Fruit fly (Drosophila melanogaster) whole organism, embryonic: Measurements from ENCODE around the gene Ptp36E.

ENCODE experiments used
- Bteb2 ChIP-seq: fragments of 200-800 bp; sonication (Bioruptor generic); optimal IDR thresholded peaks from 2 replicates; lab custom pipeline; 2016; ENCODE audit warnings: missing biosample characterization, missing genetic modification characterization
- CG11247 ChIP-seq: fragments of 200-800 bp; sonication (Bioruptor generic); IDR thresholded peaks from 2 replicates; pipeline ENCODE4 v1.3.6; 2022; ENCODE audit warnings: missing biosample characterization, missing genetic modification characterization
- CG12659 ChIP-seq: fragments of 200-800 bp; sonication (Bioruptor generic); optimal IDR thresholded peaks from 3 replicates; lab custom pipeline; 2017; ENCODE audit warnings: mild to moderate bottlenecking, missing biosample characterization, missing genetic modification reagents, missing genetic modification characterization
- CG12942 ChIP-seq: fragments of 200-800 bp; sonication (Bioruptor generic); optimal IDR thresholded peaks from 3 replicates; lab custom pipeline; 2016; ENCODE audit warnings: missing biosample characterization, missing genetic modification characterization
- CG13775 ChIP-seq: fragments of 200-800 bp; sonication (Bioruptor generic); optimal IDR thresholded peaks from 3 replicates; lab custom pipeline; 2017; ENCODE audit warnings: missing biosample characterization, mild to moderate bottlenecking, missing genetic modification characterization
- CG14441 ChIP-seq: fragments of 200-800 bp; sonication (Bioruptor generic); IDR thresholded peaks from 2 replicates; pipeline ENCODE4 v1.3.6; 2022; ENCODE audit warnings: missing biosample characterization, missing genetic modification characterization
- CG15269 ChIP-seq: fragments of 200-800 bp; sonication (Bioruptor generic); optimal IDR thresholded peaks from 2 replicates; lab custom pipeline; 2018; ENCODE audit warnings: missing biosample characterization, mild to moderate bottlenecking, missing genetic modification characterization, moderate library complexity
- CG15601 ChIP-seq: fragments of 200-800 bp; sonication (Bioruptor generic); optimal IDR thresholded peaks from 3 replicates; lab custom pipeline; 2019; ENCODE audit warnings: missing biosample characterization, mild to moderate bottlenecking, missing genetic modification characterization, moderate library complexity
- CG1603 ChIP-seq: fragments of 200-800 bp; sonication (Bioruptor generic); optimal IDR thresholded peaks from 2 replicates; lab custom pipeline; 2019; ENCODE audit warnings: missing biosample characterization, mild to moderate bottlenecking, missing genetic modification characterization, moderate library complexity
- CG18011 ChIP-seq: fragments of 200-800 bp; sonication (Bioruptor generic); optimal IDR thresholded peaks from 2 replicates; lab custom pipeline; 2017; ENCODE audit warnings: missing biosample characterization, missing genetic modification characterization, mild to moderate bottlenecking, moderate library complexity, missing genotype
- CG2120 ChIP-seq: fragments of 200-800 bp; sonication (Bioruptor generic); optimal IDR thresholded peaks from 3 replicates; lab custom pipeline; 2016; ENCODE audit warnings: missing biosample characterization, missing genetic modification characterization
- CG30403 ChIP-seq: fragments of 200-800 bp; sonication (Bioruptor generic); optimal IDR thresholded peaks from 3 replicates; lab custom pipeline; 2016; ENCODE audit warnings: missing biosample characterization, missing genetic modification characterization
- CG30431 ChIP-seq: fragments of 200-800 bp; sonication (Bioruptor generic); optimal IDR thresholded peaks from 2 replicates; lab custom pipeline; 2017; ENCODE audit warnings: missing biosample characterization, missing genetic modification characterization
- CG32532 ChIP-seq: fragments of 200-800 bp; sonication (Bioruptor generic); IDR thresholded peaks from 2 replicates; pipeline ENCODE4 v1.3.6; 2022; ENCODE audit warnings: missing biosample characterization, missing genetic modification characterization
- CG34224 ChIP-seq: fragments of 200-800 bp; sonication (Bioruptor generic); IDR thresholded peaks from 3 replicates; pipeline ENCODE4 v1.3.6; 2022; ENCODE audit warnings: missing biosample characterization, missing genetic modification characterization; ENCODE audit not compliant: partially characterized antibody
- CG3995 ChIP-seq: fragments of 200-800 bp; sonication (Bioruptor generic); optimal IDR thresholded peaks from 3 replicates; lab custom pipeline; 2016; ENCODE audit warnings: missing biosample characterization, missing genetic modification characterization
- CG4404 ChIP-seq: fragments of 200-800 bp; sonication (Bioruptor generic); IDR thresholded peaks from 2 replicates; pipeline ENCODE4 v1.3.6; 2022; ENCODE audit warnings: missing biosample characterization, missing genetic modification characterization
- CG4730 ChIP-seq: fragments of 200-800 bp; sonication (Bioruptor generic); IDR thresholded peaks from 2 replicates; pipeline ENCODE4 v1.3.6; 2022; ENCODE audit warnings: missing biosample characterization, missing genetic modification characterization
- CG4820 ChIP-seq: fragments of 200-800 bp; sonication (Bioruptor generic); optimal IDR thresholded peaks from 3 replicates; lab custom pipeline; 2016; ENCODE audit warnings: missing biosample characterization, missing genetic modification characterization
- CG4854 ChIP-seq: fragments of 200-800 bp; sonication (Bioruptor generic); optimal IDR thresholded peaks from 2 replicates; lab custom pipeline; 2016; ENCODE audit warnings: missing biosample characterization, missing genetic modification characterization, inconsistent platforms
- CG6854 ChIP-seq: fragments of 200-800 bp; sonication (Bioruptor generic); optimal IDR thresholded peaks from 3 replicates; lab custom pipeline; 2017; ENCODE audit warnings: missing biosample characterization, mild to moderate bottlenecking, missing genetic modification characterization
- CG7357 ChIP-seq: fragments of 200-800 bp; sonication (Bioruptor generic); IDR thresholded peaks from 3 replicates; pipeline ENCODE4 v1.3.6; 2022; ENCODE audit warnings: missing biosample characterization, missing genetic modification characterization
- Camta ChIP-seq: fragments of 200-800 bp; sonication (Bioruptor generic); optimal IDR thresholded peaks from 2 replicates; lab custom pipeline; 2016; ENCODE audit warnings: missing biosample characterization, missing genetic modification characterization
- Chrac-16 ChIP-seq: fragments of 200-800 bp; sonication (Bioruptor generic); optimal IDR thresholded peaks from 3 replicates; lab custom pipeline; 2016; ENCODE audit warnings: missing biosample characterization, missing genetic modification characterization
- CkIIα-i1 ChIP-seq: fragments of 200-800 bp; sonication (Bioruptor generic); IDR thresholded peaks from 2 replicates; pipeline ENCODE4 v1.3.6; 2022; ENCODE audit warnings: missing biosample characterization, missing genetic modification characterization
- Dek ChIP-seq: fragments of 200-800 bp; sonication (Bioruptor generic); optimal IDR thresholded peaks from 3 replicates; lab custom pipeline; 2019; ENCODE audit warnings: missing biosample characterization, mild to moderate bottlenecking, missing genetic modification characterization, moderate library complexity
- Eip74EF ChIP-seq, 2 experiments: fragments of 200-800 bp in 1 of 2; fragments of >200 bp in 1 of 2; sonication (Bioruptor generic) in 1 of 2; optimal IDR thresholded peaks; 2 replicates each; lab custom pipeline; 2017 to 2019; ENCODE audit warnings: missing biosample characterization in 2 of 2, missing genetic modification characterization in 2 of 2, mild to moderate bottlenecking in 1 of 2, moderate library complexity in 1 of 2
- Gsc ChIP-seq: fragments of 200-800 bp; sonication (Bioruptor generic); IDR thresholded peaks from 2 replicates; pipeline ENCODE4 v1.3.6; 2022; ENCODE audit warnings: missing biosample characterization, missing genetic modification characterization
- MBD-R2 ChIP-seq: fragments of 200-800 bp; sonication (Bioruptor generic); IDR thresholded peaks from 2 replicates; pipeline ENCODE4 v1.3.6; 2022; ENCODE audit warnings: missing biosample characterization, missing genetic modification characterization
- Mrtf ChIP-seq: fragments of 200-800 bp; sonication (Bioruptor generic); IDR thresholded peaks from 3 replicates; pipeline ENCODE4 v1.3.6; 2022; ENCODE audit warnings: missing biosample characterization, missing genetic modification characterization
- Neu2 ChIP-seq: fragments of 200-800 bp; sonication (Bioruptor generic); optimal IDR thresholded peaks from 3 replicates; lab custom pipeline; 2016; ENCODE audit warnings: missing biosample characterization, missing genetic modification characterization, borderline replicate concordance
- Ravus ChIP-seq: fragments of 200-800 bp; sonication (Bioruptor generic); IDR thresholded peaks from 2 replicates; pipeline ENCODE4 v1.3.6; 2022; ENCODE audit warnings: missing biosample characterization, missing genetic modification characterization
- Sox100B ChIP-seq: fragments of 200-800 bp; sonication (Bioruptor generic); optimal IDR thresholded peaks from 3 replicates; lab custom pipeline; 2018; ENCODE audit warnings: missing biosample characterization, mild to moderate bottlenecking, missing genetic modification characterization
- Usf ChIP-seq: fragments of 200-800 bp; sonication (Bioruptor generic); optimal IDR thresholded peaks from 2 replicates; lab custom pipeline; 2017; ENCODE audit warnings: missing genotype, missing biosample characterization, missing genetic modification characterization
- abd-A ChIP-seq: fragments of 200-800 bp; sonication (Bioruptor generic); optimal IDR thresholded peaks from 3 replicates; lab custom pipeline; 2019; ENCODE audit warnings: missing biosample characterization, mild to moderate bottlenecking, missing genetic modification characterization, moderate library complexity
- al ChIP-seq: fragments of 200-800 bp; sonication (Bioruptor generic); IDR thresholded peaks from 2 replicates; pipeline ENCODE4 v1.3.6; 2022; ENCODE audit warnings: missing biosample characterization, missing genetic modification characterization
- ara ChIP-seq: fragments of 200-800 bp; sonication (Bioruptor generic); IDR thresholded peaks from 2 replicates; pipeline ENCODE4 v1.3.6; 2022; ENCODE audit warnings: missing biosample characterization, missing genetic modification characterization
- bab2 ChIP-seq: fragments of 200-800 bp; sonication (Bioruptor generic); optimal IDR thresholded peaks from 2 replicates; lab custom pipeline; 2016; ENCODE audit warnings: missing biosample characterization, missing genetic modification characterization
- gcm ChIP-seq: fragments of 200-800 bp; sonication (Bioruptor generic); optimal IDR thresholded peaks from 2 replicates; lab custom pipeline; 2019; ENCODE audit warnings: missing biosample characterization, mild to moderate bottlenecking, missing genetic modification characterization, moderate library complexity
- jing ChIP-seq: fragments of 200-800 bp; sonication (Bioruptor generic); optimal IDR thresholded peaks from 2 replicates; lab custom pipeline; 2018; ENCODE audit warnings: missing biosample characterization, mild to moderate bottlenecking, missing genetic modification characterization
- nom ChIP-seq: fragments of 200-800 bp; sonication (Bioruptor generic); optimal IDR thresholded peaks from 2 replicates; lab custom pipeline; 2017; ENCODE audit warnings: missing biosample characterization, missing genetic modification characterization, mild to moderate bottlenecking, moderate library complexity, missing genetic modification reagents
- pan ChIP-seq, 4 experiments: fragments of >200 bp in 3 of 4; fragments of 200-800 bp in 1 of 4; sonication (Bioruptor generic) in 1 of 4; optimal IDR thresholded peaks in 3 of 4; IDR thresholded peaks in 1 of 4; 2 replicates each; pipeline versions ENCODE4 v1.3.6 to Lab custom; 2017 to 2022; ENCODE audit warnings: missing biosample characterization in 2 of 4, missing genetic modification characterization in 2 of 4, mixed read lengths in 1 of 4
- rib ChIP-seq: fragments of 200-800 bp; sonication (Bioruptor generic); IDR thresholded peaks from 2 replicates; pipeline ENCODE4 v1.3.6; 2022; ENCODE audit warnings: missing biosample characterization, missing genetic modification characterization
- ssp ChIP-seq: fragments of 200-800 bp; sonication (Bioruptor generic); IDR thresholded peaks from 2 replicates; pipeline ENCODE4 v1.3.6; 2022; ENCODE audit warnings: missing biosample characterization, missing genetic modification characterization
- trem ChIP-seq: fragments of 200-800 bp; optimal IDR thresholded peaks from 3 replicates; lab custom pipeline; 2019; ENCODE audit warnings: missing biosample characterization, mild to moderate bottlenecking, missing genetic modification characterization, moderate library complexity
- tup ChIP-seq: fragments of 200-800 bp; sonication (Bioruptor generic); optimal IDR thresholded peaks from 2 replicates; lab custom pipeline; 2016; ENCODE audit warnings: missing biosample characterization, mild to moderate bottlenecking, missing genetic modification characterization, moderate library complexity
- tx ChIP-seq: fragments of 200-800 bp; sonication (Bioruptor generic); optimal IDR thresholded peaks from 2 replicates; lab custom pipeline; 2016; ENCODE audit warnings: missing biosample characterization, missing genetic modification characterization

Ptp36E gene

DNA sequence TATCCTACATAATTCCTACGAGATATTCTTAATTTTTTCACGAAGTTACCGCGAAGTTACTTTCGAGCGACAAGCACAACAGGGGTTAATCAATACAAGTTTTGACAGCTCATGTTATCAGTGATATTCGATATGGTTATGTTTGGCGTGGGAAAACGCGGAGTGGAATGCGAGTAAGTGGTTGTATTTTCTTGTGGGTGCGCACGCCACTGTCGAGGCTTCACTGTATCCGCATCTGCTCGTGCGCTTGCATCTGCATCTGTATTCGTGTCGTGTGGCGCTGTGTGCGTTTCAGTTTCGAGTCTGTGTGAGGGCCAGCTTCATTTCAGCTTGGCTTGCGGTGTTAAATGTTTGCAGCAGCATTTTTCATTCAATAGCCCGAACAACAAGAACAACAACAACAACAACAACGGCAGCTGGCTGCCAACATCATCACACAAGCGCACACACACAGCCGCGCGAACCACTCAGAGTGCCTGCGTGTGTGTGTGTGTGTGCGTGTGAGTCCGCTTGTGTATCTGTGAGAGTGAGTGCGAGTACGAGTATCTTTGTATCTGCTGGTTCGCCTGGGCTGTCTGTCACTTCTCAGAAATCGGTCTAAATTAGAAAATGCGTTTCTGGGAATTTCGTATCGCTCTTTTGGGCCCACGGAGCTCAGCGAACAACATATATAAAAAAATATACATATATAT, 33.5 kb downstream of the Ptp36E start (continued):
- TF ChIP-seq ssp (GFP tag; lab: Robert Waterston, UW) (peak; percentile 50), MBD-R2 (GFP tag; lab: Robert Waterston, UW) (peak; percentile 24; the same call in 1 of the 2 replicates), CG11247 (GFP tag; lab: Robert Waterston, UW) (peak; percentile 69; the same call in 1 of the 2 replicates), CG4730 (GFP tag; lab: Robert Waterston, UW) (peak; percentile 51; the same call in 1 of the 2 replicates), CG15601 (no peak), CG4854 (GFP tag; lab: Kevin White, UChicago) (peak; percentile 20), Eip74EF (GFP tag; optimal IDR thresholded peaks at IDR 0.05; lab: Kevin White, UChicago) (no peak), CG14441 (peak; percentile 82), CkIIα-i1 (GFP tag; lab: Robert Waterston, UW) (peak; percentile 59; the same call in 1 of the 2 replicates), bab2 (GFP tag; lab: Kevin White, UChicago) (peak; percentile 57), ara (GFP tag; lab: Robert Waterston, UW) (peak; percentile 35; the same call in 1 of the 2 replicates), Ravus (GFP tag; lab: Robert Waterston, UW) (no peak; the same call in 1 of the 2 replicates), Chrac-16 (GFP tag; lab: Kevin White, UChicago) (peak; percentile 25), al (GFP tag; lab: Robert Waterston, UW) (peak; percentile 57), CG18011 (no peak), Neu2 (GFP tag; lab: Kevin White, UChicago) (peak; percentile 19), CG3995 (GFP tag; lab: Kevin White, UChicago) (peak; percentile 7), CG30431 (GFP tag; lab: Kevin White, UChicago) (peak; percentile 38), pan (optimal IDR thresholded peaks at IDR 0.05; lab: Kevin White, UChicago) (no peak), pan (GFP tag; optimal IDR thresholded peaks at IDR 0.05 in 1 of 2, IDR thresholded peaks at IDR 0.05 in 1 of 2) (peak in 1 of 2 experiments; percentile 64), rib (GFP tag; lab: Robert Waterston, UW) (peak; percentile 77), CG32532 (GFP tag; lab: Robert Waterston, UW) (peak; percentile 76), CG4404 (peak; percentile 62), Camta (peak; percentile 32), abd-A (tag; lab: Kevin White, UChicago) (peak; percentile 75), gcm (GFP tag; lab: Kevin White, UChicago) (peak; percentile 47), Usf (GFP tag; lab: Kevin White, UChicago) (peak; percentile 26), CG13775 (GFP tag; lab: Kevin White, UChicago) (peak; percentile 9), Sox100B (no peak), Gsc (GFP tag; lab: Robert Waterston, UW) (no peak), Bteb2 (GFP tag; lab: Kevin White, UChicago) (no peak), CG15269 (tag; lab: Kevin White, UChicago) (peak; percentile 30)

DNA sequence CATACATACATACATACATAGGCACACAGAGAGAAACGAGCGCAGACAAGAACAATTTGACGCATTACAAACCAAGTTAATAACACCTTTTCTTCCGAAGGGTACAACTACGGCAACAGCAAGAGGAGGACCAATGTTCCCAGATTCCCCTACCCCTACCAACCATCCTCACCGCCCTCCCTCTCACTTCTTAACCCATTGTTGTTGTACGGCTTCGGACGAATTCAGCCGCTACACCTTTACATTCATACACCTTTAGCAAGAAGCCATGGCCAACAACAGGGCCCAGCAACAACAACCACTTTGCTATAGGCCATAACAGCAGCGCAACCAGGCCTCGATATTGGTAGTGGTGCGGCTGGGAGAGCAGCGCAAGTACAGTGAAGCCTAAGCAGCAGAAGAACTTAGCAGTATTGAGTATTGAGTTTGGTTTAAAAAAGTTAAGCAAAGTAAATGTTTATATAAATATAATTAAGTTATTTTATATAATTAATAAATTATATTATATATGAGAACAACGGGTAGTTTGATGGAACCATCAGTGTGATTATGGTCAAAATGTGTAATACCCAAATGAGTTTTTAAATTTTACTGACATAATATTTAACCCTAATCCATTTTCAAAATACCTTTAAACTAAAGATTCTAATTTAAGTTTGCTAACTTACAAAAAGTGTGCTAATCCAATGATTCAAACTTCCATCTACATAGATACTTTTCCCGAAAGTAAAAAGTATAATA, 34.2 kb downstream of the Ptp36E start:
- no peak for TF ChIP-seq nom
- TF ChIP-seq CG4820, result no peak
- no peak for TF ChIP-seq CG2120 (GFP tag; lab: Kevin White, UChicago)
- peak; percentile 9; the same call in 1 of the 3 replicates for TF ChIP-seq CG7357 (GFP tag; lab: Robert Waterston, UW)
- TF ChIP-seq CG30403 (GFP tag; lab: Kevin White, UChicago), result no peak
- TF ChIP-seq Dek (tag; lab: Kevin White, UChicago), result peak; percentile 15
- TF ChIP-seq Mrtf (GFP tag; lab: Robert Waterston, UW), result peak; percentile 58; the same call in 1 of the 3 replicates
- no peak for TF ChIP-seq trem
- peak; percentile 38; the same call in 1 of the 2 replicates for TF ChIP-seq rib (GFP tag; lab: Robert Waterston, UW)
- no peak for TF ChIP-seq CG34224 (GFP tag; lab: Robert Waterston, UW)
- no peak for TF ChIP-seq tx (GFP tag; lab: Kevin White, UChicago)
- no peak for TF ChIP-seq jing (GFP tag; lab: Kevin White, UChicago)
- no peak for TF ChIP-seq CG6854
- TF ChIP-seq CG1603 (tag; lab: Kevin White, UChicago), result peak; percentile 19
- no peak for TF ChIP-seq tup (GFP tag; lab: Kevin White, UChicago)
- peak; percentile 39 for TF ChIP-seq CG12659 (GFP tag; lab: Kevin White, UChicago)
- no peak for TF ChIP-seq CG12942
